Fruit fly (Drosophila melanogaster): ENCODE measurements around the gene Chs2.

Chs2 gene

dm6 chr3L:21961892-21962518, at the start of gene Chs2:
Gene Chs2 (plus strand): TSS chr3L:21962401.
- no peak for TF ChIP-seq pan (optimal IDR thresholded peaks at IDR 0.05)
- TF ChIP-seq psq (optimal IDR thresholded peaks at IDR 0.05) = no peak
- no peak for TF ChIP-seq EcR (GFP tag; optimal IDR thresholded peaks at IDR 0.05)
- no peak for TF ChIP-seq Dll (optimal IDR thresholded peaks at IDR 0.05)

dm6 chr3L:21918605-21919004, 43.6 kb upstream of the Chs2 start:
- TF ChIP-seq pan (optimal IDR thresholded peaks at IDR 0.05) (no peak), EcR (GFP tag; optimal IDR thresholded peaks at IDR 0.05) (no peak), usp (GFP tag; optimal IDR thresholded peaks at IDR 0.05) (no peak), Dll (optimal IDR thresholded peaks at IDR 0.05) (no peak), CG8478 (optimal IDR thresholded peaks at IDR 0.05) (no peak), psq (optimal IDR thresholded peaks at IDR 0.05) (no peak)

- TF ChIP-seq CG8478 (optimal IDR thresholded peaks at IDR 0.05) = no peak
- TF ChIP-seq usp (GFP tag; optimal IDR thresholded peaks at IDR 0.05) = no peak
- TF ChIP-seq EcR (GFP tag; optimal IDR thresholded peaks at IDR 0.05) = no peak
- no peak for TF ChIP-seq Dll (optimal IDR thresholded peaks at IDR 0.05)
- no peak for TF ChIP-seq psq (optimal IDR thresholded peaks at IDR 0.05)
- TF ChIP-seq pan (optimal IDR thresholded peaks at IDR 0.05) = no peak
Measured at dm6 chr3L:21930179-21930578, 32.0 kb upstream of the Chs2 start.

dm6 chr3L:21934462-21934861, 27.7 kb upstream of the Chs2 start, which contains the start of gene SLC22A:
Gene SLC22A (plus strand): TSS chr3L:21934704.
- TF ChIP-seq CG8478 (optimal IDR thresholded peaks at IDR 0.05) = no peak
- no peak for TF ChIP-seq usp (GFP tag; optimal IDR thresholded peaks at IDR 0.05)
- no peak for TF ChIP-seq psq (optimal IDR thresholded peaks at IDR 0.05)
- TF ChIP-seq pan (optimal IDR thresholded peaks at IDR 0.05) = no peak
- TF ChIP-seq Dll (optimal IDR thresholded peaks at IDR 0.05) = no peak
- no peak for TF ChIP-seq EcR (GFP tag; optimal IDR thresholded peaks at IDR 0.05)

- TF ChIP-seq EcR (GFP tag; optimal IDR thresholded peaks at IDR 0.05) (no peak), Dll (optimal IDR thresholded peaks at IDR 0.05) (no peak), psq (optimal IDR thresholded peaks at IDR 0.05) (no peak), pan (optimal IDR thresholded peaks at IDR 0.05) (no peak), usp (GFP tag; optimal IDR thresholded peaks at IDR 0.05) (no peak), CG8478 (optimal IDR thresholded peaks at IDR 0.05) (no peak)
Measured at dm6 chr3L:21936152-21936551, 26.0 kb upstream of the Chs2 start.

dm6 chr3L:21941615-21942259, 20.5 kb upstream of the Chs2 start, which contains the start of the genes PolH and CG14562:
Gene PolH (minus strand): TSS chr3L:21941812.
Gene CG14562 (plus strand): TSS chr3L:21942221.
- TF ChIP-seq usp (GFP tag; optimal IDR thresholded peaks at IDR 0.05) (no peak), psq (optimal IDR thresholded peaks at IDR 0.05) (no peak), pan (optimal IDR thresholded peaks at IDR 0.05) (no peak), Dll (optimal IDR thresholded peaks at IDR 0.05) (no peak), EcR (GFP tag; optimal IDR thresholded peaks at IDR 0.05) (no peak), CG8478 (optimal IDR thresholded peaks at IDR 0.05) (no peak)

dm6 chr3L:21953028-21954016, 8.9 kb upstream of the Chs2 start:
- TF ChIP-seq EcR (GFP tag; optimal IDR thresholded peaks at IDR 0.05) (peak in 1 of 2 experiments; percentile 17), Dll (optimal IDR thresholded peaks at IDR 0.05) (no peak)

- TF ChIP-seq pan (optimal IDR thresholded peaks at IDR 0.05) (peak; percentile 54), Dll (optimal IDR thresholded peaks at IDR 0.05) (no peak), usp (GFP tag; optimal IDR thresholded peaks at IDR 0.05) (no peak)
Measured at dm6 chr3L:21954474-21955321, 7.5 kb upstream of the Chs2 start, which contains the start of gene CG7458. Gene CG7458 (plus strand): TSS chr3L:21955110.

- TF ChIP-seq EcR (GFP tag; optimal IDR thresholded peaks at IDR 0.05) (no peak), psq (optimal IDR thresholded peaks at IDR 0.05) (no peak), pan (optimal IDR thresholded peaks at IDR 0.05) (no peak), usp (GFP tag; optimal IDR thresholded peaks at IDR 0.05) (no peak), CG8478 (optimal IDR thresholded peaks at IDR 0.05) (no peak), Dll (optimal IDR thresholded peaks at IDR 0.05) (no peak)
Measured at dm6 chr3L:21963293-21963692, 1.1 kb downstream of the Chs2 start.

- TF ChIP-seq usp (GFP tag; optimal IDR thresholded peaks at IDR 0.05) = no peak
- TF ChIP-seq Dll (optimal IDR thresholded peaks at IDR 0.05) = no peak
- no peak for TF ChIP-seq EcR (GFP tag; optimal IDR thresholded peaks at IDR 0.05)
- no peak for TF ChIP-seq CG8478 (optimal IDR thresholded peaks at IDR 0.05)
- no peak for TF ChIP-seq psq (optimal IDR thresholded peaks at IDR 0.05)
- no peak for TF ChIP-seq pan (optimal IDR thresholded peaks at IDR 0.05)
Measured at dm6 chr3L:21971735-21972134, 9.5 kb downstream of the Chs2 start, which contains the start of gene P5CS. Gene P5CS (plus strand): TSS chr3L:21972002.

Data from whole organism.